Fruit fly (Drosophila melanogaster) whole organism, adult: ENCODE measurements around the gene Acp26Aa.

Experiments used
- CG11617 ChIP-seq: fragments of 200-800 bp; sonication (Bioruptor generic); optimal IDR thresholded peaks from 2 replicates; lab custom pipeline; 2017; ENCODE audit warnings: mild to moderate bottlenecking, missing biosample characterization, missing genetic modification reagents, missing genetic modification characterization
- CG14711 ChIP-seq: fragments of 200-800 bp; sonication (Bioruptor generic); optimal IDR thresholded peaks from 2 replicates; lab custom pipeline; 2018; ENCODE audit warnings: missing biosample characterization, mild to moderate bottlenecking, missing genetic modification characterization, moderate library complexity
- CG1620 ChIP-seq: fragments of 200-800 bp; sonication (Bioruptor generic); optimal IDR thresholded peaks from 2 replicates; lab custom pipeline; 2016; ENCODE audit warnings: missing biosample characterization, missing genetic modification characterization
- CG7101 ChIP-seq: fragments of 200-800 bp; sonication (Bioruptor generic); optimal IDR thresholded peaks from 2 replicates; lab custom pipeline; 2018; ENCODE audit warnings: missing biosample characterization, mild to moderate bottlenecking, missing genetic modification characterization, moderate library complexity
- Crg-1 ChIP-seq: fragments of 200-800 bp; sonication (Bioruptor generic); optimal IDR thresholded peaks from 2 replicates; lab custom pipeline; 2016; ENCODE audit warnings: missing biosample characterization, missing genetic modification characterization
- Mnt ChIP-seq: fragments of 200-800 bp; sonication (Bioruptor generic); optimal IDR thresholded peaks from 2 replicates; lab custom pipeline; 2016; ENCODE audit warnings: missing biosample characterization, mild to moderate bottlenecking, missing genetic modification characterization
- cic ChIP-seq: fragments of 200-800 bp; sonication (Bioruptor generic); optimal IDR thresholded peaks from 2 replicates; lab custom pipeline; 2017; ENCODE audit warnings: missing biosample characterization, mild to moderate bottlenecking, missing genetic modification characterization, moderate library complexity
- cnc ChIP-seq, 2 experiments: fragments of >200 bp; optimal IDR thresholded peaks; 2 replicates each; lab custom pipeline; 2017
- kay ChIP-seq: fragments of 200-800 bp; sonication (Bioruptor generic); peaks from one replicate; lab custom pipeline; 2016; ENCODE audit warnings: missing biosample characterization, missing genetic modification characterization, borderline replicate concordance
- pad ChIP-seq: fragments of 200-800 bp; sonication (Bioruptor generic); optimal IDR thresholded peaks from 3 replicates; lab custom pipeline; 2017; ENCODE audit warnings: missing biosample characterization, missing genetic modification characterization, mild to moderate bottlenecking, moderate library complexity, missing genetic modification reagents
- toe ChIP-seq: fragments of 200-800 bp; sonication (Bioruptor generic); optimal IDR thresholded peaks from 2 replicates; lab custom pipeline; 2016; ENCODE audit warnings: missing biosample characterization, missing genetic modification characterization

dm6 chr2L:5923603-5924138, 30.0 kb upstream of the Acp26Aa start, which contains the start of gene CG9016:
- no peak for TF ChIP-seq pad (GFP tag; lab: Kevin White, UChicago)
- TF ChIP-seq CG7101 (tag; lab: Kevin White, UChicago) = no peak
- no peak for TF ChIP-seq Crg-1 (GFP tag; lab: Kevin White, UChicago)
- no peak for TF ChIP-seq cnc (optimal IDR thresholded peaks at IDR 0.05; lab: Kevin White, UChicago)
- no peak for TF ChIP-seq toe
- TF ChIP-seq CG14711 (tag; lab: Kevin White, UChicago) = no peak
- TF ChIP-seq CG11617 (GFP tag; lab: Kevin White, UChicago) = no peak
- no peak for TF ChIP-seq Mnt
- no peak for TF ChIP-seq cic (GFP tag; lab: Kevin White, UChicago)
- no peak for TF ChIP-seq kay
- no peak for TF ChIP-seq CG1620 (GFP tag; lab: Kevin White, UChicago)
